Fruit fly (Drosophila melanogaster) whole organism, pupa: ENCODE data around the gene CG13287.

Experiments
- CG10348 ChIP-seq: fragments of 200-800 bp; sonication (Bioruptor generic); IDR thresholded peaks from 2 replicates; pipeline ENCODE4 v1.3.6; 2022; ENCODE audit warnings: missing biosample characterization, missing genetic modification characterization
- CG17806 ChIP-seq: fragments of 200-800 bp; sonication (Bioruptor generic); optimal IDR thresholded peaks from 2 replicates; lab custom pipeline; 2018; ENCODE audit warnings: missing biosample characterization, mild to moderate bottlenecking, missing genetic modification characterization, moderate library complexity
- CG32121 ChIP-seq: fragments of 200-800 bp; sonication (Bioruptor generic); IDR thresholded peaks from 2 replicates; pipeline ENCODE4 v1.3.6; 2022; ENCODE audit warnings: missing biosample characterization, missing genetic modification characterization
- CG34367 ChIP-seq: fragments of 200-800 bp; sonication (Bioruptor generic); optimal IDR thresholded peaks from 2 replicates; lab custom pipeline; 2018; ENCODE audit warnings: missing biosample characterization, mild to moderate bottlenecking, missing genetic modification characterization
- CG4496 ChIP-seq: fragments of 200-800 bp; sonication (Bioruptor generic); IDR thresholded peaks from 3 replicates; pipeline ENCODE4 v1.3.6; 2022; ENCODE audit warnings: missing biosample characterization, missing genetic modification characterization
- CG8301 ChIP-seq: fragments of 200-800 bp; sonication (Bioruptor generic); optimal IDR thresholded peaks from 2 replicates; lab custom pipeline; 2018; ENCODE audit warnings: missing biosample characterization, mild to moderate bottlenecking, missing genetic modification characterization
- CG9948 ChIP-seq: fragments of 200-800 bp; sonication (Bioruptor generic); optimal IDR thresholded peaks from 2 replicates; lab custom pipeline; 2018; ENCODE audit warnings: missing biosample characterization, mild to moderate bottlenecking, missing genetic modification characterization, moderate library complexity
- D1 ChIP-seq: fragments of 200-800 bp; sonication (Bioruptor generic); optimal IDR thresholded peaks from 2 replicates; lab custom pipeline; 2018; ENCODE audit warnings: missing biosample characterization, mild to moderate bottlenecking, missing genetic modification characterization, moderate library complexity
- Pif1A ChIP-seq: fragments of 200-800 bp; sonication (Bioruptor generic); optimal IDR thresholded peaks from 3 replicates; lab custom pipeline; 2016; ENCODE audit warnings: missing biosample characterization, missing genetic modification characterization
- Snoo ChIP-seq: fragments of 200-800 bp; sonication (Bioruptor generic); optimal IDR thresholded peaks from 3 replicates; lab custom pipeline; 2017; ENCODE audit warnings: missing biosample characterization, mild to moderate bottlenecking, missing genetic modification characterization, inconsistent platforms
- fd96Ca ChIP-seq: fragments of 200-800 bp; sonication (Bioruptor generic); IDR thresholded peaks from 3 replicates; pipeline ENCODE4 v1.3.6; 2022; ENCODE audit warnings: missing biosample characterization, missing genetic modification characterization
- rn ChIP-seq: fragments of 200-800 bp; sonication (Bioruptor generic); IDR thresholded peaks from 2 replicates; pipeline ENCODE4 v1.3.6; 2022; ENCODE audit warnings: missing biosample characterization, missing genetic modification characterization

dm6 chr3L:5863868-5864413, 18.2 kb upstream of the CG13287 start:
- TF ChIP-seq CG32121 (GFP tag; lab: Robert Waterston, UW): no peak
- TF ChIP-seq CG34367 (tag; lab: Kevin White, UChicago): peak; percentile 48
- peak; percentile 47 for TF ChIP-seq CG9948
- TF ChIP-seq CG17806 (tag; lab: Kevin White, UChicago): peak; percentile 67
- TF ChIP-seq fd96Ca (GFP tag; lab: Robert Waterston, UW): no peak
- peak; percentile 13 for TF ChIP-seq Pif1A (GFP tag; lab: Kevin White, UChicago)
- TF ChIP-seq Snoo (tag; lab: Kevin White, UChicago): peak; percentile 25
- TF ChIP-seq CG10348 (GFP tag; lab: Robert Waterston, UW): no peak
- no peak for TF ChIP-seq rn
- no peak for TF ChIP-seq CG8301
- TF ChIP-seq D1 (tag; lab: Kevin White, UChicago): no peak
- TF ChIP-seq CG4496: no peak
